Worm (Caenorhabditis elegans) whole organism, L2 larva: Measurements from ENCODE around the gene cec-6.
A peak's percentile ranks its signal among the peaks of the same experiment; 100 is the strongest.

Experiments used
- C34F6.9 ChIP-seq: fragments of 150-350 bp; optimal IDR thresholded peaks from 2 replicates; lab custom pipeline; 2014; ENCODE audit warnings: missing biosample characterization, missing genetic modification characterization
- F13H6.1 ChIP-seq: sonication (generic microtip); optimal IDR thresholded peaks from 2 replicates; lab custom pipeline; 2016; ENCODE audit warnings: missing genetic modification characterization, missing compliant biosample characterization
- R02D3.7 ChIP-seq: fragments of 150-350 bp; optimal IDR thresholded peaks from 2 replicates; lab custom pipeline; 2014; ENCODE audit warnings: missing biosample characterization, missing genetic modification characterization
- Y55F3AM.14 ChIP-seq: fragments of 200-800 bp; sonication (Bioruptor generic); optimal IDR thresholded peaks from 2 replicates; lab custom pipeline; 2018; ENCODE audit warnings: mild to moderate bottlenecking, missing genetic modification characterization, missing compliant biosample characterization
- ZK546.5 ChIP-seq: sonication (generic microtip); optimal IDR thresholded peaks from 2 replicates; lab custom pipeline; 2017; ENCODE audit warnings: missing biosample characterization, missing genetic modification characterization
- alr-1 ChIP-seq: fragments of 150-350 bp; optimal IDR thresholded peaks from 2 replicates; lab custom pipeline; 2014; ENCODE audit warnings: missing biosample characterization, missing genetic modification characterization
- aly-2 ChIP-seq: fragments of 150-350 bp; optimal IDR thresholded peaks from 2 replicates; lab custom pipeline; 2014; ENCODE audit warnings: missing biosample characterization, missing genetic modification characterization
- ama-1 ChIP-seq: fragments of 150-350 bp; optimal IDR thresholded peaks from 2 replicates; lab custom pipeline; 2018; ENCODE audit warnings: inconsistent platforms
- blmp-1 ChIP-seq: sonication (generic microtip); optimal IDR thresholded peaks from 2 replicates; lab custom pipeline; 2017; ENCODE audit warnings: missing genetic modification characterization, mild to moderate bottlenecking, missing compliant biosample characterization, antibody characterized with exemption, moderate library complexity; ENCODE audit not compliant: insufficient read depth
- ceh-16 ChIP-seq: fragments of 150-350 bp; optimal IDR thresholded peaks from 2 replicates; lab custom pipeline; 2014; ENCODE audit warnings: missing biosample characterization, missing genetic modification characterization
- ceh-82 ChIP-seq: fragments of 150-350 bp; optimal IDR thresholded peaks from 2 replicates; lab custom pipeline; 2014; ENCODE audit warnings: missing biosample characterization, missing genetic modification characterization
- crh-2 ChIP-seq: sonication (generic microtip); optimal IDR thresholded peaks from 2 replicates; lab custom pipeline; 2017; ENCODE audit warnings: missing biosample characterization, missing genetic modification characterization
- dmd-4 ChIP-seq: sonication (generic microtip); optimal IDR thresholded peaks from 2 replicates; lab custom pipeline; 2017; ENCODE audit warnings: missing biosample characterization, missing genetic modification characterization
- egl-27 ChIP-seq: sonication (generic microtip); optimal IDR thresholded peaks from 3 replicates; lab custom pipeline; 2017; ENCODE audit warnings: missing biosample characterization, missing genetic modification reagents, missing genetic modification characterization
- elt-1 ChIP-seq: fragments of 150-350 bp; optimal IDR thresholded peaks from 2 replicates; lab custom pipeline; 2014; ENCODE audit warnings: missing biosample characterization, missing genetic modification characterization
- elt-3 ChIP-seq: sonication (generic microtip); optimal IDR thresholded peaks from 2 replicates; lab custom pipeline; 2017; ENCODE audit warnings: missing biosample characterization, missing genetic modification characterization
- fos-1 ChIP-seq: fragments of 150-350 bp; optimal IDR thresholded peaks from 2 replicates; lab custom pipeline; 2014; ENCODE audit warnings: missing biosample characterization, missing genetic modification characterization
- gmeb-1 ChIP-seq: fragments of 150-350 bp; optimal IDR thresholded peaks from 2 replicates; lab custom pipeline; 2014; ENCODE audit warnings: missing biosample characterization, missing genetic modification characterization
- lin-11 ChIP-seq: fragments of 150-350 bp; sonication (generic microtip); optimal IDR thresholded peaks from 2 replicates; lab custom pipeline; 2014; ENCODE audit warnings: missing biosample characterization, missing genetic modification characterization, inconsistent platforms, mixed read lengths
- lin-13 ChIP-seq: fragments of 150-350 bp; optimal IDR thresholded peaks from 2 replicates; lab custom pipeline; 2014; ENCODE audit warnings: missing biosample characterization, missing genetic modification reagents, missing genetic modification characterization
- lin-39 ChIP-seq: fragments of 150-350 bp; optimal IDR thresholded peaks from 2 replicates; lab custom pipeline; 2014; ENCODE audit warnings: missing biosample characterization, missing genetic modification reagents, missing genetic modification characterization
- lsy-2 ChIP-seq, 2 experiments: fragments of 150-350 bp in 1 of 2; sonication (generic microtip) in 1 of 2; optimal IDR thresholded peaks; 2 replicates each; lab custom pipeline; 2014 to 2017; ENCODE audit warnings: missing biosample characterization in 2 of 2, missing genetic modification characterization in 2 of 2
- mab-5 ChIP-seq: fragments of 150-350 bp; optimal IDR thresholded peaks from 2 replicates; lab custom pipeline; 2014; ENCODE audit warnings: missing biosample characterization, missing genetic modification characterization
- mbf-1 ChIP-seq: sonication (generic microtip); optimal IDR thresholded peaks from 2 replicates; lab custom pipeline; 2017; ENCODE audit warnings: missing biosample characterization, missing genetic modification characterization
- mdl-1 ChIP-seq, 2 experiments: fragments of 150-350 bp in 1 of 2; sonication (generic microtip) in 1 of 2; optimal IDR thresholded peaks; 2 replicates each; lab custom pipeline; 2017; ENCODE audit warnings: missing biosample characterization in 2 of 2, missing genetic modification characterization in 2 of 2
- nhr-10 ChIP-seq: sonication (generic microtip); optimal IDR thresholded peaks from 2 replicates; lab custom pipeline; 2017; ENCODE audit warnings: missing biosample characterization, missing genetic modification characterization
- nhr-11 ChIP-seq: fragments of 150-350 bp; optimal IDR thresholded peaks from 2 replicates; lab custom pipeline; 2014; ENCODE audit warnings: missing biosample characterization, missing genetic modification characterization
- nhr-12 ChIP-seq: fragments of 150-350 bp; optimal IDR thresholded peaks from 2 replicates; lab custom pipeline; 2014; ENCODE audit warnings: missing biosample characterization, missing genetic modification characterization
- nhr-129 ChIP-seq: fragments of 150-350 bp; optimal IDR thresholded peaks from 2 replicates; lab custom pipeline; 2014; ENCODE audit warnings: missing biosample characterization, missing genetic modification characterization
- nhr-21 ChIP-seq: fragments of 150-350 bp; optimal IDR thresholded peaks from 2 replicates; lab custom pipeline; 2014; ENCODE audit warnings: missing biosample characterization, missing genetic modification characterization
- nhr-23 ChIP-seq: fragments of 150-350 bp; optimal IDR thresholded peaks from 2 replicates; lab custom pipeline; 2014; ENCODE audit warnings: missing biosample characterization, missing genetic modification reagents, missing genetic modification characterization
- nhr-237 ChIP-seq: fragments of 150-350 bp; optimal IDR thresholded peaks from 2 replicates; lab custom pipeline; 2014; ENCODE audit warnings: missing biosample characterization, missing genetic modification characterization
- nhr-25 ChIP-seq: fragments of 150-350 bp; sonication (generic microtip); optimal IDR thresholded peaks from 3 replicates; lab custom pipeline; 2014; ENCODE audit warnings: missing biosample characterization, missing genetic modification characterization
- nhr-6 ChIP-seq: fragments of 150-350 bp; optimal IDR thresholded peaks from 2 replicates; lab custom pipeline; 2014; ENCODE audit warnings: missing biosample characterization, missing genetic modification characterization
- nhr-77 ChIP-seq: fragments of 150-350 bp; optimal IDR thresholded peaks from 2 replicates; lab custom pipeline; 2014; ENCODE audit warnings: missing biosample characterization, missing genetic modification characterization
- peb-1 ChIP-seq: fragments of 150-350 bp; optimal IDR thresholded peaks from 2 replicates; lab custom pipeline; 2014; ENCODE audit warnings: missing biosample characterization, missing genetic modification characterization
- sem-4 ChIP-seq: fragments of 150-350 bp; optimal IDR thresholded peaks from 2 replicates; lab custom pipeline; 2014; ENCODE audit warnings: missing biosample characterization, missing genetic modification reagents, missing genetic modification characterization
- skn-1 ChIP-seq: sonication (generic microtip); optimal IDR thresholded peaks from 2 replicates; lab custom pipeline; 2017; ENCODE audit warnings: missing biosample characterization, missing genetic modification characterization
- sma-3 ChIP-seq: sonication (generic microtip); optimal IDR thresholded peaks from 2 replicates; lab custom pipeline; 2016; ENCODE audit warnings: missing genetic modification reagents, missing genetic modification characterization, missing compliant biosample characterization
- sma-9 ChIP-seq, 2 experiments: fragments of 150-350 bp in 1 of 2; sonication (generic microtip) in 1 of 2; optimal IDR thresholded peaks; 2 replicates each; lab custom pipeline; 2014 to 2016; ENCODE audit warnings: missing genetic modification characterization in 2 of 2, mild to moderate bottlenecking in 1 of 2, missing biosample characterization in 1 of 2, missing compliant biosample characterization in 1 of 2, missing genetic modification reagents in 1 of 2, moderate library complexity in 1 of 2
- snpc-4 ChIP-seq: fragments of 150-350 bp; optimal IDR thresholded peaks from 2 replicates; lab custom pipeline; 2014; ENCODE audit warnings: missing biosample characterization, missing genetic modification characterization
- unc-39 ChIP-seq: fragments of 150-350 bp; optimal IDR thresholded peaks from 2 replicates; lab custom pipeline; 2014; ENCODE audit warnings: missing biosample characterization, missing genetic modification characterization
- unc-55 ChIP-seq: fragments of 150-350 bp; sonication (generic microtip); optimal IDR thresholded peaks from 3 replicates; lab custom pipeline; 2014; ENCODE audit warnings: missing biosample characterization, missing genetic modification reagents, missing genetic modification characterization
- unc-62 ChIP-seq: fragments of 150-350 bp; optimal IDR thresholded peaks from 2 replicates; lab custom pipeline; 2014; ENCODE audit warnings: missing biosample characterization, missing genetic modification reagents, missing genetic modification characterization
- zag-1 ChIP-seq: fragments of 150-350 bp; optimal IDR thresholded peaks from 2 replicates; lab custom pipeline; 2014; ENCODE audit warnings: missing biosample characterization, missing genetic modification characterization
- ztf-1 ChIP-seq: fragments of 200-800 bp; sonication (Bioruptor generic); conservative IDR thresholded peaks from 2 replicates; pipeline ENCODE4 v1.3.6; 2022; ENCODE audit warnings: missing genetic modification characterization, missing compliant biosample characterization
- ztf-11 ChIP-seq: sonication (generic microtip); optimal IDR thresholded peaks from 2 replicates; lab custom pipeline; 2017; ENCODE audit warnings: missing biosample characterization, missing genetic modification characterization
- ztf-4 ChIP-seq: fragments of 150-350 bp; optimal IDR thresholded peaks from 2 replicates; lab custom pipeline; 2014; ENCODE audit warnings: missing biosample characterization, missing genetic modification characterization

cec-6 gene

DNA sequence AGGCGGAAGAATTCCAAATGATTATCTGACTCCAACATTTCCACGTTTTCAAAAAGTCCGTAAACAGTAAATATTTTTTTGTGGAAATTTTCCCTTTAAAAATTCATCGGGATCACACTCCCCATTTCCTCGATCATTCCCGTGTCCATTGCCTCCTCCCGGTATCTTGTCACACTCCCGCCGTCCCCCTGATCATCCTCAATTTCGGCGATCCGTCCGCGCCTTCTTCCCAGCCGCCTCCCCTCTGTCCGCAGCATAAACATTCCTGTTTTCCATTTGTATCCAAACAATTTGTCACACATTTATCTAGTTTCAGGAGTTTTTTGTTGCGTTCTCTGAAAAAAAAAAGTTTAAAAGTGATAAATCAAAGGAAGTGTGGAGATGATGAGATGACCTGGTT lies 48.3 kb downstream of the cec-6 start:
- TF ChIP-seq crh-2 = no peak
- no peak for TF ChIP-seq sma-9 (GFP tag; optimal IDR thresholded peaks at IDR 0.05; lab: Kevin White, UChicago)
- TF ChIP-seq sma-9 (tag; optimal IDR thresholded peaks at IDR 0.05; lab: Kevin White, UChicago) = no peak
- TF ChIP-seq F13H6.1 (tag; lab: Kevin White, UChicago) = peak; percentile 2
- TF ChIP-seq Y55F3AM.14 = no peak
- TF ChIP-seq gmeb-1 (tag; lab: Kevin White, UChicago) = peak; percentile 0

ce11 chrIV:5593804-5594214 lies 49.1 kb downstream of the cec-6 start:
- TF ChIP-seq nhr-23 (tag; lab: Kevin White, UChicago) (no peak), skn-1 (tag; lab: Kevin White, UChicago) (no peak), ceh-82 (tag; lab: Kevin White, UChicago) (no peak), F13H6.1 (tag; lab: Kevin White, UChicago) (peak; percentile 95), gmeb-1 (tag; lab: Kevin White, UChicago) (no peak), ama-1 (lab: Kevin White, UChicago) (no peak), fos-1 (tag; lab: Kevin White, UChicago) (peak; percentile 57), nhr-11 (tag; lab: Kevin White, UChicago) (no peak), zag-1 (no peak), sem-4 (tag; lab: Kevin White, UChicago) (peak; percentile 30), peb-1 (tag; lab: Kevin White, UChicago) (no peak), unc-55 (peak; percentile 7), elt-3 (tag; lab: Kevin White, UChicago) (no peak), nhr-25 (tag; lab: Kevin White, UChicago) (peak; percentile 72), aly-2 (tag; lab: Kevin White, UChicago) (no peak), egl-27 (tag; lab: Kevin White, UChicago) (peak; percentile 74), blmp-1 (tag; lab: Kevin White, UChicago) (peak; percentile 68), unc-62 (peak; percentile 57), lin-11 (tag; lab: Kevin White, UChicago) (no peak), nhr-12 (tag; lab: Kevin White, UChicago) (no peak), dmd-4 (tag; lab: Kevin White, UChicago) (no peak), nhr-237 (tag; lab: Kevin White, UChicago) (no peak), nhr-6 (peak; percentile 82), ztf-11 (no peak), lin-13 (peak; percentile 61), sma-9 (GFP tag; optimal IDR thresholded peaks at IDR 0.05; lab: Kevin White, UChicago) (peak; percentile 92), sma-9 (tag; optimal IDR thresholded peaks at IDR 0.05; lab: Kevin White, UChicago) (no peak), C34F6.9 (tag; lab: Kevin White, UChicago) (peak; percentile 87), ztf-1 (no peak), ZK546.5 (tag; lab: Kevin White, UChicago) (no peak), elt-1 (tag; lab: Kevin White, UChicago) (no peak), mab-5 (tag; lab: Kevin White, UChicago) (peak; percentile 46), lsy-2 (tag; optimal IDR thresholded peaks at IDR 0.05; lab: Kevin White, UChicago) (peak in 1 of 2 experiments; percentile 82), ztf-4 (no peak), snpc-4 (no peak), sma-3 (GFP tag; lab: Kevin White, UChicago) (peak; percentile 76), lin-39 (tag; lab: Kevin White, UChicago) (no peak), ceh-16 (no peak), unc-39 (tag; lab: Kevin White, UChicago) (no peak), R02D3.7 (tag; lab: Kevin White, UChicago) (no peak), mbf-1 (no peak), alr-1 (tag; lab: Kevin White, UChicago) (no peak), nhr-77 (tag; lab: Kevin White, UChicago) (no peak), nhr-129 (tag; lab: Kevin White, UChicago) (peak; percentile 96), mdl-1 (tag; optimal IDR thresholded peaks at IDR 0.05; lab: Kevin White, UChicago) (peak in 1 of 2 experiments; percentile 60), Y55F3AM.14 (peak; percentile 65), nhr-21 (tag; lab: Kevin White, UChicago) (peak; percentile 19), crh-2 (peak; percentile 99), nhr-10 (tag; lab: Kevin White, UChicago) (no peak)
